Worm (Caenorhabditis elegans) whole organism, L3 larva: ENCODE measurements around the gene wdfy-2.
A peak's percentile ranks its signal among the peaks of the same experiment; 100 is the strongest.

Experiments
- R02D3.7 ChIP-seq: fragments of 150-350 bp; optimal IDR thresholded peaks from 2 replicates; lab custom pipeline; 2014; ENCODE audit warnings: missing biosample characterization, missing genetic modification characterization
- ZK546.5 ChIP-seq: sonication (generic microtip); optimal IDR thresholded peaks from 2 replicates; lab custom pipeline; 2017; ENCODE audit warnings: missing biosample characterization, missing genetic modification characterization
- aly-2 ChIP-seq: fragments of 150-350 bp; optimal IDR thresholded peaks from 2 replicates; lab custom pipeline; 2014; ENCODE audit warnings: missing biosample characterization, missing genetic modification characterization
- ceh-16 ChIP-seq: sonication (generic microtip); optimal IDR thresholded peaks from 2 replicates; lab custom pipeline; 2017; ENCODE audit warnings: missing biosample characterization, missing genetic modification characterization
- ceh-82 ChIP-seq: fragments of 150-350 bp; optimal IDR thresholded peaks from 2 replicates; lab custom pipeline; 2014; ENCODE audit warnings: missing biosample characterization, missing genetic modification characterization
- ceh-9 ChIP-seq: sonication (generic microtip); optimal IDR thresholded peaks from 2 replicates; lab custom pipeline; 2018; ENCODE audit warnings: missing biosample characterization, missing genetic modification characterization
- daf-12 ChIP-seq: fragments of 150-350 bp; optimal IDR thresholded peaks from 2 replicates; lab custom pipeline; 2014; ENCODE audit warnings: missing biosample characterization, missing genetic modification reagents, missing genetic modification characterization
- egl-27 ChIP-seq: sonication (generic microtip); optimal IDR thresholded peaks from 4 replicates; lab custom pipeline; 2017; ENCODE audit warnings: missing biosample characterization, missing genetic modification reagents, missing genetic modification characterization
- egl-5 ChIP-seq: fragments of 150-350 bp; optimal IDR thresholded peaks from 2 replicates; lab custom pipeline; 2017; ENCODE audit warnings: missing biosample characterization, missing genetic modification reagents, missing genetic modification characterization, inconsistent platforms
- elt-1 ChIP-seq: fragments of 150-350 bp; optimal IDR thresholded peaks from 2 replicates; lab custom pipeline; 2014; ENCODE audit warnings: missing biosample characterization, missing genetic modification characterization
- elt-2 ChIP-seq: sonication (generic microtip); optimal IDR thresholded peaks from 2 replicates; lab custom pipeline; 2016; ENCODE audit warnings: missing genetic modification reagents, mild to moderate bottlenecking, missing genetic modification characterization, missing compliant biosample characterization
- elt-3 ChIP-seq, 3 experiments: fragments of 150-350 bp in 1 of 3; sonication (generic microtip) in 2 of 3; optimal IDR thresholded peaks; 2 replicates in 2 of 3; 4 replicates in 1 of 3; lab custom pipeline; 2014 to 2017; ENCODE audit warnings: missing biosample characterization in 3 of 3, missing genetic modification characterization in 3 of 3
- eor-1 ChIP-seq, 2 experiments: fragments of 150-350 bp; optimal IDR thresholded peaks; 2 replicates each; lab custom pipeline; 2014 to 2018; ENCODE audit warnings: missing biosample characterization in 2 of 2, missing genetic modification characterization in 2 of 2
- fkh-2 ChIP-seq: fragments of 150-350 bp; optimal IDR thresholded peaks from 2 replicates; lab custom pipeline; 2014; ENCODE audit warnings: missing biosample characterization, missing genetic modification reagents, missing genetic modification characterization
- fos-1 ChIP-seq: fragments of 150-350 bp; optimal IDR thresholded peaks from 2 replicates; lab custom pipeline; 2014; ENCODE audit warnings: missing biosample characterization, missing genetic modification characterization
- hmg-11 ChIP-seq: sonication (generic microtip); optimal IDR thresholded peaks from 2 replicates; lab custom pipeline; 2016; ENCODE audit warnings: missing genetic modification characterization, missing compliant biosample characterization
- lin-39 ChIP-seq: fragments of 150-350 bp; optimal IDR thresholded peaks from 2 replicates; lab custom pipeline; 2018; ENCODE audit warnings: missing biosample characterization, missing genetic modification reagents, missing genetic modification characterization
- lsy-12 ChIP-seq: sonication (generic microtip); optimal IDR thresholded peaks from 2 replicates; lab custom pipeline; 2016; ENCODE audit warnings: mild to moderate bottlenecking, missing genetic modification characterization, missing compliant biosample characterization
- mdl-1 ChIP-seq: fragments of 150-350 bp; optimal IDR thresholded peaks from 2 replicates; lab custom pipeline; 2014; ENCODE audit warnings: missing biosample characterization, missing genetic modification characterization
- mml-1 ChIP-seq: fragments of 150-350 bp; sonication (generic microtip); optimal IDR thresholded peaks from 3 replicates; lab custom pipeline; 2014; ENCODE audit warnings: missing biosample characterization, missing genetic modification characterization
- nfya-1 ChIP-seq: sonication (generic microtip); optimal IDR thresholded peaks from 2 replicates; lab custom pipeline; 2017; ENCODE audit warnings: missing genetic modification characterization, mild to moderate bottlenecking, missing compliant biosample characterization, antibody characterized with exemption, moderate library complexity; ENCODE audit not compliant: insufficient read depth
- nhr-11 ChIP-seq: fragments of 150-350 bp; optimal IDR thresholded peaks from 2 replicates; lab custom pipeline; 2014; ENCODE audit warnings: missing biosample characterization, missing genetic modification characterization
- nhr-12 ChIP-seq: fragments of 150-350 bp; optimal IDR thresholded peaks from 2 replicates; lab custom pipeline; 2014; ENCODE audit warnings: missing biosample characterization, missing genetic modification characterization
- nhr-23 ChIP-seq: fragments of 150-350 bp; optimal IDR thresholded peaks from 2 replicates; lab custom pipeline; 2014; ENCODE audit warnings: missing biosample characterization, missing genetic modification reagents, missing genetic modification characterization
- nhr-237 ChIP-seq: fragments of 150-350 bp; optimal IDR thresholded peaks from 2 replicates; lab custom pipeline; 2014; ENCODE audit warnings: missing biosample characterization, missing genetic modification characterization
- nhr-28 ChIP-seq: fragments of 150-350 bp; optimal IDR thresholded peaks from 2 replicates; lab custom pipeline; 2014; ENCODE audit warnings: missing biosample characterization, missing genetic modification characterization
- nhr-43 ChIP-seq: sonication (generic microtip); optimal IDR thresholded peaks from 2 replicates; lab custom pipeline; 2016; ENCODE audit warnings: mild to moderate bottlenecking, missing genetic modification characterization, missing compliant biosample characterization; ENCODE audit not compliant: poor library complexity, severe bottlenecking
- nhr-76 ChIP-seq: fragments of 150-350 bp; sonication (generic microtip); optimal IDR thresholded peaks from 5 replicates; lab custom pipeline; 2014; ENCODE audit warnings: missing biosample characterization, missing genetic modification characterization
- nhr-77 ChIP-seq: fragments of 150-350 bp; optimal IDR thresholded peaks from 2 replicates; lab custom pipeline; 2014; ENCODE audit warnings: missing biosample characterization, missing genetic modification characterization
- pha-4 ChIP-seq: fragments of 150-350 bp; optimal IDR thresholded peaks from 2 replicates; lab custom pipeline; 2014; ENCODE audit warnings: missing biosample characterization, missing genetic modification reagents, missing genetic modification characterization
- pqm-1 ChIP-seq: fragments of 150-350 bp; optimal IDR thresholded peaks from 2 replicates; lab custom pipeline; 2017; ENCODE audit warnings: missing biosample characterization, missing genetic modification characterization, inconsistent platforms
- sea-2 ChIP-seq: fragments of 150-350 bp; sonication (generic microtip); optimal IDR thresholded peaks from 4 replicates; lab custom pipeline; 2014; ENCODE audit warnings: missing biosample characterization, missing genetic modification reagents, missing genetic modification characterization
- skn-1 ChIP-seq: fragments of 150-350 bp; optimal IDR thresholded peaks from 2 replicates; lab custom pipeline; 2014; ENCODE audit warnings: missing biosample characterization, missing genetic modification characterization
- snpc-4 ChIP-seq: fragments of 150-350 bp; optimal IDR thresholded peaks from 2 replicates; lab custom pipeline; 2014; ENCODE audit warnings: missing biosample characterization, missing genetic modification characterization
- tbx-2 ChIP-seq: sonication (generic microtip); optimal IDR thresholded peaks from 2 replicates; lab custom pipeline; 2016; ENCODE audit warnings: mild to moderate bottlenecking, missing genetic modification characterization, missing compliant biosample characterization
- unc-39 ChIP-seq: sonication (generic microtip); optimal IDR thresholded peaks from 4 replicates; lab custom pipeline; 2017; ENCODE audit warnings: missing biosample characterization, missing genetic modification characterization
- unc-62 ChIP-seq: fragments of 150-350 bp; sonication (generic microtip); optimal IDR thresholded peaks from 4 replicates; lab custom pipeline; 2014; ENCODE audit warnings: missing biosample characterization, missing genetic modification reagents, missing genetic modification characterization
- zag-1 ChIP-seq: fragments of 150-350 bp; optimal IDR thresholded peaks from 2 replicates; lab custom pipeline; 2014; ENCODE audit warnings: missing biosample characterization, missing genetic modification characterization
- ztf-11 ChIP-seq: fragments of 150-350 bp; optimal IDR thresholded peaks from 2 replicates; lab custom pipeline; 2014; ENCODE audit warnings: missing biosample characterization, missing genetic modification characterization
- ztf-4 ChIP-seq: fragments of 150-350 bp; optimal IDR thresholded peaks from 2 replicates; lab custom pipeline; 2014; ENCODE audit warnings: missing biosample characterization, missing genetic modification characterization

The wdfy-2 gene

ce11 chrII:9345116-9345515 is 25.5 kb downstream of the wdfy-2 start:
- TF ChIP-seq zag-1 (tag; lab: Kevin White, UChicago) (no peak), aly-2 (tag; lab: Kevin White, UChicago) (no peak), skn-1 (tag; lab: Kevin White, UChicago) (no peak), nfya-1 (tag; lab: Kevin White, UChicago) (no peak), elt-3 (tag; optimal IDR thresholded peaks at IDR 0.05; lab: Kevin White, UChicago) (no peak), fos-1 (tag; lab: Kevin White, UChicago) (no peak), nhr-23 (no peak), unc-39 (no peak), R02D3.7 (tag; lab: Kevin White, UChicago) (no peak), ceh-82 (tag; lab: Kevin White, UChicago) (no peak), ztf-11 (tag; lab: Kevin White, UChicago) (no peak)
- TF ChIP-seq, all 47 proteins: peak for 0

DNA sequence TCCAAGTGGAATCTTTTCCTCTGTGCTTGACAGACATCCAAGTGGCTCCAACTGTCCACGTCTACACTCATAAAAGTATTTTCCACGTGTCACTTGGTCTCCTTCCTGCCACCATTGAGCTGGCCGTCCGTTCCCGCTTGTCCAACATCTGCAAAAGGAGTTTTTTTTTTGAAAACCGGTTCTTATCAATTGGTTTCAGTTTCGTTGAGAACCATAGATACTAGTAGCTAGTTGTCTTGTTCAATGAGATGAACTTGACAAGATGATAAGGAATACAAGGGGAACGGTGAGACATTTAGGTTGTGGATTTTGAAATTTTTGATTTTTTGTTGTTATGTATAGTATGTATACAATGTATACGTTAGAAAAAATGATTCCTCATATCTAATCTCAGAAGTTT is 26.1 kb downstream of the wdfy-2 start:
- TF ChIP-seq nhr-43 (tag; lab: Kevin White, UChicago), result no peak
- TF ChIP-seq snpc-4 (tag; lab: Kevin White, UChicago), result no peak

ce11 chrII:9346490-9346889 is 26.8 kb downstream of the wdfy-2 start, which contains the start of gene F42A8.1:
Gene F42A8.1, minus strand, starts transcription at chrII:9346590.
- TF ChIP-seq fkh-2 (tag; lab: Kevin White, UChicago) (no peak), mdl-1 (no peak), ceh-82 (tag; lab: Kevin White, UChicago) (no peak), ztf-11 (tag; lab: Kevin White, UChicago) (no peak), elt-2 (no peak), hmg-11 (tag; lab: Kevin White, UChicago) (no peak), nhr-11 (tag; lab: Kevin White, UChicago) (no peak), nhr-76 (tag; lab: Kevin White, UChicago) (no peak), eor-1 (tag; optimal IDR thresholded peaks at IDR 0.05; lab: Kevin White, UChicago) (no peak), sea-2 (GFP tag; lab: Kevin White, UChicago) (no peak), ceh-16 (tag; lab: Kevin White, UChicago) (no peak), nfya-1 (tag; lab: Kevin White, UChicago) (no peak), elt-3 (tag; optimal IDR thresholded peaks at IDR 0.05; lab: Kevin White, UChicago) (no peak), pqm-1 (tag; lab: Kevin White, UChicago) (no peak), elt-1 (tag; lab: Kevin White, UChicago) (no peak), daf-12 (tag; lab: Kevin White, UChicago) (no peak)
- TF ChIP-seq, all 47 proteins: peak for 0

ce11 chrII:9347444-9347843 is 27.8 kb downstream of the wdfy-2 start:
- TF ChIP-seq zag-1 (tag; lab: Kevin White, UChicago) (no peak), mml-1 (tag; lab: Kevin White, UChicago) (no peak), lin-39 (tag; lab: Kevin White, UChicago) (no peak), egl-27 (tag; lab: Kevin White, UChicago) (no peak), nhr-28 (tag; lab: Kevin White, UChicago) (no peak), nhr-12 (tag; lab: Kevin White, UChicago) (no peak), nhr-76 (tag; lab: Kevin White, UChicago) (no peak), egl-5 (tag; lab: Kevin White, UChicago) (no peak), unc-62 (no peak)

ce11 chrII:9352669-9353068 is 33.0 kb downstream of the wdfy-2 start, which contains the start of the genes sdhb-1 and cup-15:
Gene sdhb-1, minus strand, starts transcription at chrII:9352731.
Gene cup-15, plus strand, starts transcription at chrII:9353000.
- peak; percentile 9 for TF ChIP-seq elt-2
- TF ChIP-seq aly-2 (tag; lab: Kevin White, UChicago), result no peak
- TF ChIP-seq nfya-1 (tag; lab: Kevin White, UChicago), result peak; percentile 3
- no peak for TF ChIP-seq elt-1 (tag; lab: Kevin White, UChicago)
- TF ChIP-seq egl-27 (tag; lab: Kevin White, UChicago), result no peak
- TF ChIP-seq lin-39 (tag; lab: Kevin White, UChicago), result no peak
- no peak for TF ChIP-seq nhr-237 (tag; lab: Kevin White, UChicago)
- peak; percentile 24 for TF ChIP-seq hmg-11 (tag; lab: Kevin White, UChicago)
- TF ChIP-seq sea-2 (GFP tag; lab: Kevin White, UChicago), result no peak
- TF ChIP-seq ztf-4 (tag; lab: Kevin White, UChicago), result no peak
- no peak for TF ChIP-seq nhr-23
- TF ChIP-seq pqm-1 (tag; lab: Kevin White, UChicago), result no peak
- TF ChIP-seq snpc-4 (tag; lab: Kevin White, UChicago), result no peak
- TF ChIP-seq nhr-77, result no peak
- TF ChIP-seq pha-4 (tag; lab: Kevin White, UChicago), result peak; percentile 79
- no peak for TF ChIP-seq fkh-2 (tag; lab: Kevin White, UChicago)
- TF ChIP-seq tbx-2 (tag; lab: Kevin White, UChicago), result no peak
- TF ChIP-seq unc-39, result no peak
- TF ChIP-seq daf-12 (tag; lab: Kevin White, UChicago), result no peak
- TF ChIP-seq ZK546.5 (tag; lab: Kevin White, UChicago), result no peak
- no peak for TF ChIP-seq unc-62
- TF ChIP-seq lsy-12 (tag; lab: Kevin White, UChicago), result no peak
- TF ChIP-seq R02D3.7 (tag; lab: Kevin White, UChicago), result peak; percentile 75
- no peak for TF ChIP-seq ceh-9 (tag; lab: Kevin White, UChicago)
- TF ChIP-seq fos-1 (tag; lab: Kevin White, UChicago), result no peak
- no peak for TF ChIP-seq nhr-76 (tag; lab: Kevin White, UChicago)
- TF ChIP-seq elt-3 (tag; optimal IDR thresholded peaks at IDR 0.05; lab: Kevin White, UChicago), result no peak
- no peak for TF ChIP-seq ztf-11 (tag; lab: Kevin White, UChicago)
- no peak for TF ChIP-seq egl-5 (tag; lab: Kevin White, UChicago)
